Worm (Caenorhabditis elegans) whole organism, L3 larva: ENCODE data around the gene Y75B8A.34.

Source experiments
- R02D3.7 ChIP-seq: fragments of 150-350 bp; optimal IDR thresholded peaks from 2 replicates; lab custom pipeline; 2014; ENCODE audit warnings: missing biosample characterization, missing genetic modification characterization
- tbx-2 ChIP-seq: sonication (generic microtip); optimal IDR thresholded peaks from 2 replicates; lab custom pipeline; 2016; ENCODE audit warnings: mild to moderate bottlenecking, missing genetic modification characterization, missing compliant biosample characterization
- zag-1 ChIP-seq: fragments of 150-350 bp; optimal IDR thresholded peaks from 2 replicates; lab custom pipeline; 2014; ENCODE audit warnings: missing biosample characterization, missing genetic modification characterization

DNA sequence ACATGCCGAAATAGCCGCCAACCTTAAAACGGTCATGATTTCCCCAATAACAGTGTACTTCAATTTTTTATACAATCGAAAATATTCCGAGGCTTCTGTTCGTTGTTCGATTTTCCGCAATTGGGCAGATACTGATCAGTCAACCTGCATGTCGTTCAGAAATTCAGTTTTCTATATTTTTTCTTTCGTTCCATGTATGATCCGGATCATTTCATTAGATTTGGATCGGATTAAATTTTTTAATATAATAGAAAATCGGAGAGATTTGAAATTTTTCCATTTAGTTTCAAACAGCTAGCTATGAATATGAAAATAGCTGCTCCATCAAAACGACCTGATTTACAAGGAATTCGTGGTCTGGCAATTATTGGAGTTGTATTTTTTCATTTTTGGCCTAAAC lies 44.2 kb upstream of the Y75B8A.34 start, which contains the start of gene Y75B8A.37:
- TF ChIP-seq zag-1 (tag; lab: Kevin White, UChicago) = no peak
- no peak for TF ChIP-seq tbx-2 (tag; lab: Kevin White, UChicago)
- no peak for TF ChIP-seq R02D3.7 (tag; lab: Kevin White, UChicago)
